Worm (Caenorhabditis elegans) whole organism, late embryonic: ENCODE data around the gene C25F9.9.

Source experiments
- elt-2 ChIP-seq: sonication (generic microtip); optimal IDR thresholded peaks from 2 replicates; lab custom pipeline; 2016; ENCODE audit warnings: missing genetic modification reagents, missing genetic modification characterization, missing compliant biosample characterization
- tbx-2 ChIP-seq: sonication (generic microtip); optimal IDR thresholded peaks from 2 replicates; lab custom pipeline; 2016; ENCODE audit warnings: missing genetic modification characterization, missing compliant biosample characterization

DNA sequence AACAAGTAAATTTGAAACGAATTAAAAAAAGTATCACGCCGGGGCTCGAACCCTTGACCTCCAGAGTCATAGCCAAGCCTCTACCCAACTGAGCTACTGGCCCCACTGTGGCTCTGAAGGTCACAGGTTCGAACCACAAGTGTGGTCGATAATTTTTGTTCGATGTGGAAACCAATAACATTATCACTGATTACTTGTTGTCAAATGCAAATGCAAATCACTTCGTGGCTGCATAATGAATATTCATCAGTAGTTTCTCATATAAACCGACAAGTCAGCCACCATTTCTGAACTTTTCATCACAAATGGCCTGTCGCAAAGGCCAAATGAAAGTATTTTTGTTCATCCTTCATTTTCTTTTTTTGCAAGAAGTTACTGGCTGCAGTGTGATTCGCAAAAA lies 21.7 kb upstream of the C25F9.9 start, which contains the start of gene C25F9.8:
- no peak for TF ChIP-seq tbx-2 (tag; lab: Kevin White, UChicago)
- no peak for TF ChIP-seq elt-2
